Fruit fly (Drosophila melanogaster): ENCODE results near the gene CG34027.

- TF ChIP-seq CG7368 (GFP tag; optimal IDR thresholded peaks at IDR 0.05) (no peak), Met (GFP tag; optimal IDR thresholded peaks at IDR 0.05) (no peak), Gug (GFP tag; IDR thresholded peaks at IDR 0.05) (no peak), CG6854 (GFP tag; optimal IDR thresholded peaks at IDR 0.05) (no peak), CG6276 (GFP tag; optimal IDR thresholded peaks at IDR 0.05) (no peak), CG16779 (tag; optimal IDR thresholded peaks at IDR 0.05) (no peak), pdm3 (GFP tag; optimal IDR thresholded peaks at IDR 0.05) (no peak), spab (GFP tag; optimal IDR thresholded peaks at IDR 0.05) (no peak), CG31627 (GFP tag; optimal IDR thresholded peaks at IDR 0.05) (no peak)
Observed at dm6 chr3R:25070871-25071270, 38.0 kb downstream of the CG34027 start, which contains the start of gene CG11836.
